Worm (Caenorhabditis elegans): ENCODE results near the gene C06H5.6.
A peak's percentile ranks its signal among the peaks of the same experiment; 100 is the strongest.
"Not testable (repeated sequence)": the region's sequence is repeated elsewhere in the genome, so short reads cannot be mapped to it uniquely, and the experiment has no call there.

C06H5.6 gene

ce11 chrV:17910019-17910418 is 21.2 kb upstream of the C06H5.6 start, which contains the start of gene dcar-1:
Gene dcar-1 (plus strand): TSS chrV:17910319.
- TF ChIP-seq nhr-28 (tag; optimal IDR thresholded peaks at IDR 0.05): no peak
- peak; percentile 36 for TF ChIP-seq elt-3 (tag; optimal IDR thresholded peaks at IDR 0.05)

ce11 chrV:17905765-17906164 is 17.0 kb upstream of the C06H5.6 start:
- no peak for TF ChIP-seq unc-120 (tag; optimal IDR thresholded peaks at IDR 0.05; ENCODE audit: poor library complexity, severe bottlenecking)
- TF ChIP-seq sptf-1 (tag; optimal IDR thresholded peaks at IDR 0.05): no peak
- no peak for TF ChIP-seq nhr-237 (tag; optimal IDR thresholded peaks at IDR 0.05)
- TF ChIP-seq blmp-1 (tag; optimal IDR thresholded peaks at IDR 0.05): no peak
- TF ChIP-seq elt-1 (tag; optimal IDR thresholded peaks at IDR 0.05; ENCODE audit: borderline replicate concordance, insufficient read depth): no peak
- no peak for TF ChIP-seq ztf-11 (tag; optimal IDR thresholded peaks at IDR 0.05)
- no peak for TF ChIP-seq snpc-4 (tag; optimal IDR thresholded peaks at IDR 0.05)
- no peak for TF ChIP-seq ceh-43 (GFP tag; optimal IDR thresholded peaks at IDR 0.05)
- TF ChIP-seq ces-1 (GFP tag; optimal IDR thresholded peaks at IDR 0.05): no peak
- no peak for TF ChIP-seq elt-3 (tag; optimal IDR thresholded peaks at IDR 0.05)
- TF ChIP-seq hlh-1 (tag; optimal IDR thresholded peaks at IDR 0.05): no peak
- TF ChIP-seq lin-13 (tag; optimal IDR thresholded peaks at IDR 0.05): no peak
- TF ChIP-seq mls-2 (tag; optimal IDR thresholded peaks at IDR 0.05): no peak
- no peak for TF ChIP-seq nhr-76 (tag; optimal IDR thresholded peaks at IDR 0.05)
- TF ChIP-seq nhr-28 (tag; optimal IDR thresholded peaks at IDR 0.05): no peak
- no peak for TF ChIP-seq nhr-2 (tag; optimal IDR thresholded peaks at IDR 0.05)
- no peak for TF ChIP-seq flh-1 (GFP tag; optimal IDR thresholded peaks at IDR 0.05)
- no peak for TF ChIP-seq unc-62 (GFP tag; optimal IDR thresholded peaks at IDR 0.05)
- no peak for TF ChIP-seq ceh-39 (tag; optimal IDR thresholded peaks at IDR 0.05)
- TF ChIP-seq tbx-8 (GFP tag; optimal IDR thresholded peaks at IDR 0.05): no peak

- TF ChIP-seq zip-8 (tag; optimal IDR thresholded peaks at IDR 0.05); ham-2 (GFP tag; optimal IDR thresholded peaks at IDR 0.05); ceh-83 (GFP tag; optimal IDR thresholded peaks at IDR 0.05): not testable (repeated sequence)
These were observed 15.0 kb upstream of the C06H5.6 start, which contains the start of gene C06H5.14 for ce11 chrV:17903829-17904228. Gene C06H5.14 (plus strand): TSS chrV:17904129.

- TF ChIP-seq pha-4 (tag; optimal IDR thresholded peaks at IDR 0.05): no peak
- TF ChIP-seq nhr-28 (tag; optimal IDR thresholded peaks at IDR 0.05): no peak
- TF ChIP-seq blmp-1 (tag; optimal IDR thresholded peaks at IDR 0.05): no peak
- no peak for TF ChIP-seq ceh-83 (GFP tag; optimal IDR thresholded peaks at IDR 0.05)
- TF ChIP-seq nhr-2 (tag; optimal IDR thresholded peaks at IDR 0.05): no peak
- TF ChIP-seq lin-32 (GFP tag; optimal IDR thresholded peaks at IDR 0.05): no peak
- TF ChIP-seq nhr-76 (tag; optimal IDR thresholded peaks at IDR 0.05): no peak
These were observed 10.7 kb upstream of the C06H5.6 start, which contains the start of gene fbxa-157 for ce11 chrV:17899503-17899902. Gene fbxa-157 (plus strand): TSS chrV:17899803.

ce11 chrV:17897646-17898045 is 8.9 kb upstream of the C06H5.6 start, which contains the start of gene C06H5.13:
Gene C06H5.13 (minus strand): TSS chrV:17897746.
- not testable (repeated sequence) for TF ChIP-seq ceh-39 (tag; optimal IDR thresholded peaks at IDR 0.05); lsy-2 (tag; optimal IDR thresholded peaks at IDR 0.05); lin-32 (GFP tag; optimal IDR thresholded peaks at IDR 0.05)

DNA sequence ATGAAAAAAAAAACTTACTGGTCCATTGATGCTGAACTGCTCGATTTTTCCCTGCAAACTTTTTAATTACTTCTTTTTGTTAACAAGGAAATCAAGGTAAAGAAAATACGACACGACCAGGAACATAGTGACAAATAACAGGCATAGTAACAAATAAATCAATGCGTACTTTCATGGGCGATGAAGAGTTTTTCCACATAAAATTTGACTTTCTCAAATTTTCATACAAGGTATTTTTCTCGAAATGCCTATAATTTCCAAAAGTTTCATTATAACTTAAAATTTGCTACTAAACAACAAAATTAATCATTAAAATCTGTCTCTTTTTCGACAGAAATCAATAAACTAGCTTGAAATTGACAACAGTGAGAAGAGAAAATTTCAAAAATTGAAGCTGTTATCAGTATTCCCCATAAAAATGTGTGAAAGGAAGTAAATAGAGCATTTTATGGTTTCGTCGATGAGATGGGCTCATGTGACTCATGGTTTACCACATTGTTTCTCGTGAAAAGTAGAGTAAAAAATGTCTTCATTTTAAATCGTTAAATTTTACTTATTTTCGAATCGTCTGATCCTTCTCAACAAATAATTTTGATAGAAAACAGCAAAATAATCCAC is 8.1 kb upstream of the C06H5.6 start, which contains the start of gene fbxa-156:
Gene fbxa-156, minus strand, starts transcription at position 51 of the 618 bp plus-strand sequence.
- no peak for TF ChIP-seq tbx-8 (GFP tag; optimal IDR thresholded peaks at IDR 0.05)
- TF ChIP-seq ces-1 (GFP tag; optimal IDR thresholded peaks at IDR 0.05): no peak
- TF ChIP-seq drap-1 (GFP tag; optimal IDR thresholded peaks at IDR 0.05): no peak
- TF ChIP-seq nhr-2 (tag; optimal IDR thresholded peaks at IDR 0.05): no peak
- TF ChIP-seq lin-32 (GFP tag; optimal IDR thresholded peaks at IDR 0.05): no peak
- TF ChIP-seq blmp-1 (tag; optimal IDR thresholded peaks at IDR 0.05): no peak
- TF ChIP-seq snpc-4 (tag; optimal IDR thresholded peaks at IDR 0.05): no peak

DNA sequence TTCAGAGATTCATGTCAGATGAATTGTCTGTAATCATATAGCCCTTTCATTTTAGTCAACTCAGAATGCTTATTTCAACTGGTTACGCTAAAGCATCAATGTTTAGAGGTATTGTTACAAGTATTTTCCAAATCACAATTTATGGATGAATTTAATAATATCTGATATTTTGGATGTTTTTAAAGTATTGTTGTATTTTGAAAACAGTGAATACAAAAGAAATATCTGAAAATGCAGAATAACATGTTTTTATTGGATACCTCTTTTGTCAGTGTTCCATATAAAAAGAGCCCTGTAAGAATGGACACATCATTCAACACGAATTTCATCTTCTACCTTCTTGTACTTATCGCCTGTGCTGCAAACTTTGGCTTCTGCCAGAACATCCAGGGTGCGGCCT is 5.7 kb upstream of the C06H5.6 start, which contains the start of gene C06H5.12:
Gene C06H5.12, plus strand, starts transcription at position 301 of the 400 bp plus-strand sequence.
- not testable (repeated sequence) for TF ChIP-seq mep-1 (tag; optimal IDR thresholded peaks at IDR 0.05); mab-5 (tag; optimal IDR thresholded peaks at IDR 0.05); ceh-43 (GFP tag; optimal IDR thresholded peaks at IDR 0.05)

All from whole organism, mixed stage, embryonic.